Fruit fly (Drosophila melanogaster) whole organism, larva: ENCODE measurements around the gene RpS28b.

Experiments used
- noc ChIP-seq: fragments of 200-800 bp; sonication (Bioruptor generic); optimal IDR thresholded peaks from 3 replicates; lab custom pipeline; 2019; ENCODE audit warnings: missing biosample characterization, mild to moderate bottlenecking, missing genetic modification characterization, moderate library complexity

Gene RpS28b

DNA sequence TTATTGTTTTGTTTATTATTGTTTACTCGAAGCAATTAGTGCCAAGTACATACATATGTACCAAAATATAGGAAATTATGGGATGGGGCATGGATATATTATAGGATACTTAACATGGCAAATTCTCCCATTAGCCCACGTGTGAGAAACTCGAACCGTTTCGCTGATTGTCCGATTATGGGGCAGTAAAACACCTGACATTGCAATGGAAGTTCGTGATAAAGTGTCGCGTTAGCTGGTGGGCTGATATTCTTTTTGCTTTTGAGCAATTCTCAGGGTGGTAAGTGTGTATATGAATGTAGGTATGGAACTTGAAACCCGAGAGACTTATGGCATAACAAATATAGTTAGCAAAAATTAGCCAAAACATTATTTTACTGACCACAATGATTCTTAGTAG is 23.6 kb downstream of the RpS28b start:
- no peak for TF ChIP-seq noc

DNA sequence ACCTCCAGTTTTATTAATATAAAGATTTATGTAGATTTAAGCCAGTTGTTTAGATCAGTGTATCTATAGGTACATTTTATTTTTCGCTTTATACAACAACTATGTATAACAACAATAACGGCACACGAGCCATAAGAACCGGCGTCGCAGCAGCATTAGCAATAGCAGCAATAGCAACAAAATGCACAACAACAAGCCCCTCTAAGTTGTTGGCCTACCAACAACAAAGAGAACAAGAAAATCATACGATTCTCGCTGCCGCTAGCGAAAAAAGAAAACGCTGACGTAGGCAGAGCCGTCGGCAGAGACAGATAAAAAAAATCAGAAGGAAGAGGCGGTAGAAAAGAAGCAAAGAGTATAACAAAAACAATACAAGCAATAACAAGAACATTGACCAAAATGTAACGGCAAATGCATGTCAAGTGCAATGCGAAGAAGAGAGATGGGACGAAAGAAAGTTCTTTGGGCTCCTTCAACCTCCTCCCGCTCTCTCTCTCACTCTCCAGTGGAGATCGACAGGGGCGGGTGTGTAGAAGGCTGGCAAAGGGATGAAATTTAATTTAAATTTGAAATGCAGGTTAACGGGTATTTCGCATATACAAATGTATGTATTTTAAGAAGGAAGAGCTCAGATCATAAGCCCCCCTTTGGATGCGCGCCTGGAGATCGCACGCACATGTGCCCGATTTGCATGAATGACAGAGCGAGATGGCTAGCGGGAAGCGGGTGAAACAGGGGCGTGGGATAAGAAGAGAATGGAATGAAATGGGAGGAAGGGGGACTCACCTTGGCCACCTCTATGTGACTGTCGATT is 24.5 kb downstream of the RpS28b start:
- TF ChIP-seq noc: peak; percentile 99

DNA sequence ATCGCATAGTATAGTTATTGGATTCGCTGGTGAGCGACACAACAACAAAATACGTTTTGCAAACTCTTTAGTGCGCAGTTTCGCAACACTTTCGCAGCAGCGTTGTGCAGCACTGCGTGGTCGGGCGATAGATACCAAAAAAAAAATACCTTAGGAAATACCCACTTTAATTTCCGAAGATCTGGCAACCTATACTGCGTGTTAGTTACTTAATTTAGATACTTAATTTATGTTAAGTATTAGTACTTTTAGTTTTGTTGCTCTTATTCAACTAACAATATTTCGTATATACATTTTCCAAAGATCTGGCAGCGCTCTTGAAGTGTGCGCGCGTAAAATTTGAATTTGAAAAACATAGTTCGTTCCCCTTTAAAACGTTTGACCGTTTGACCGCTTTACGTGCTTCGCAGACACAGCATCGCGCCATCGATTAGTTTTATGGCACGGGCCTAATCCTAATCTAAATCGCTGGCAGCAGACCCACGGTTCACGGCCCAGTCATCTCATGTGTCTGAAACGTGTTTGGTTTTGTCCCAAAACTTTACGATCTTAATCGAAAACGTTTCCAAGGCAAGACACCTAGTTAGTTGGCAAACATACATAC is 25.6 kb downstream of the RpS28b start, which contains the start of gene LPCAT:
Gene LPCAT, minus strand, starts transcription at position 70 of the 604 bp plus-strand sequence.
- TF ChIP-seq noc: no peak

DNA sequence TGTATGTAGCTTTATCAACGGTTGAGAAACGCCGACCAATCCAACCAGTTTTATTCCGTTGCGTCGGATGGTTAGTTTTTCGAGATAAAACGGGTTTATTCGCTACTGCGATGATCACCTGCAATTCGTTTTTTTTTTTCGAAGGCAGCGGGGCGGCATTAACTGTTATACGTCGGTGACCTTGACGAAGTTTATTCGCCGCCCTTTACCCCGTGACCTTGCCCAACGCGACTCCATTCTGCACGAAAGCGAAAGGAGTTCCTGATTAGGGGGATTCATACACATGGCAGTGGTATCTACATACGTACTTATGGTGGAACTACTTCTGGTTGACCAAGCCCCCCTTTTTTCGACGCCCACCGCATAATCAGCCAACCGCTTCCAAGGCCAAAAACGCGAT is 26.1 kb downstream of the RpS28b start:
- no peak for TF ChIP-seq noc

DNA sequence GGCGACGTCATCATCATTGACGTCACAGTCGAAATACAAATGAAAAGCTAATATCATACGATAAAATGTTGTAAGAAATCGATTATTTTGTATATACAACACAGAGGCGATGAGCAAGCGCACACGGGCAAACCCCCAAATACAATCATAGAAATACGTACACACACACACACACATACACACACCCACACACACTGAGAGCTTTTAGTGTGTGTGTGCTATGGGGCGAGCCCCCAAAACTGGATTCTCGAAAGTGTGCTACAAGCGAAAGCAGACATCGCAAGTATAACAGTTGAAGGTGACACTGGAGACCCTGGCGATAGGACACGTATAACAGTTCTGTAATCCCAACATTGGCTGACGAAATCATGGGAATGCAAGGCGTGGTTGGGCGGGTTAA is 27.4 kb downstream of the RpS28b start:
- TF ChIP-seq noc: no peak

DNA sequence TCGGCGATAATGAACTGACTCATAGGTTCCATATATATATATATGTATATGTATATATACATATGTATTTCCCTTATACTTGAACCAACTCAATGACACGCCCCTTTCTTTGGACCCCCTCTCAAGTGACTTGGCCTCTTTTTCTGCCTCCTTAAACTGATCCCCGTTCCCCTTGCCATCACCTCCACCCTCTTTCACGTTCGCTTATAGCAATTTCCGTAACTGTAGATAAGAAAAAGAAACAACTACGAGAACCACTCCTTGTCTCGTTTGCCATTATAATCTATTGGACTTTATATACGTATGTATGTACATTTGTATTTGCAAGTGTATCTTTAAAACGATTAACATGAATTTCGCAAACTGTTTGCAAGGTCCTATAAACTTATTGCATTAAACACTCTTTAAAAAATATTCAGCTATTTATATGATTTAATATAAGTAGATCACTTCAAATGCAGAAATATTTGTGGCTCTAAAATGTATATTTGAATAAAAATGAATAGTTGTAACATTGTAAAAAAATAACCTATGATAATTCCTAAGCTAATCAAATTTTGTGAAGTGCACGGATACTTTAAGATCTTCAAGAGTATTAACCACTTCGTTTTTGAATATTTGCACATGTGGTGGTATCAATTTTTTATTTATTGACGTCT is 28.4 kb downstream of the RpS28b start:
- peak; percentile 93 for TF ChIP-seq noc

DNA sequence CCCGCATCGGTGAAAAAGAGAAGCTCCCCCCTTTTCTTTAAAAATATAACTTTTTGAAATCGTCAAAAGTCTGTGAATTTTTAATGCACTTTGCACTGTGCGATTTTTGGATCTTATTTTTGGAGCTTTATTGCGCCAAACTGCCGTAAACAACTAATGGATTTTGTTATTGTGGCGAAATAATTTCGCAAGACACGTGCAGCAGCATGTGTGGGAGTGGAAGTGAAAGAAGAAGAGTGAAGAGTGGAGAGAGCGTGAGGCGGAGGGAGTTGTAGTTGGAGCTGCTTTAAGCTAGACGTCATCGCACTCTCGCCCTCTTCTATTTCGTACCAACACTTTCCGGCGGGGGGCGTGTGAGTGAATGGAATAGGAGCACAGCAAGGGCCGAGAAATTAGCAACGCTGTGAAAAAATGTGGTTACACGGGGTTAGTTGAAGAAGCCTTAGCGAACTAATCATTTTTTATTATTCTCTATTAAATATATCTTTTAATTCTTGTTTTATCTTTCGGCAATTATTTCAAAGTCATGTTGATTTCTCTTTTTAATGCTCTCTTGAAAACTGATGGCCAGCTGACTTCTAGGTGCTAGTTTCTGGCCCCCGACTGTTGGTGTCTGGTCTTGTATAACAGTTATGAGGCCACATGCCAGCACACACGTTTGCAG is 29.1 kb downstream of the RpS28b start:
- peak; percentile 97 for TF ChIP-seq noc

DNA sequence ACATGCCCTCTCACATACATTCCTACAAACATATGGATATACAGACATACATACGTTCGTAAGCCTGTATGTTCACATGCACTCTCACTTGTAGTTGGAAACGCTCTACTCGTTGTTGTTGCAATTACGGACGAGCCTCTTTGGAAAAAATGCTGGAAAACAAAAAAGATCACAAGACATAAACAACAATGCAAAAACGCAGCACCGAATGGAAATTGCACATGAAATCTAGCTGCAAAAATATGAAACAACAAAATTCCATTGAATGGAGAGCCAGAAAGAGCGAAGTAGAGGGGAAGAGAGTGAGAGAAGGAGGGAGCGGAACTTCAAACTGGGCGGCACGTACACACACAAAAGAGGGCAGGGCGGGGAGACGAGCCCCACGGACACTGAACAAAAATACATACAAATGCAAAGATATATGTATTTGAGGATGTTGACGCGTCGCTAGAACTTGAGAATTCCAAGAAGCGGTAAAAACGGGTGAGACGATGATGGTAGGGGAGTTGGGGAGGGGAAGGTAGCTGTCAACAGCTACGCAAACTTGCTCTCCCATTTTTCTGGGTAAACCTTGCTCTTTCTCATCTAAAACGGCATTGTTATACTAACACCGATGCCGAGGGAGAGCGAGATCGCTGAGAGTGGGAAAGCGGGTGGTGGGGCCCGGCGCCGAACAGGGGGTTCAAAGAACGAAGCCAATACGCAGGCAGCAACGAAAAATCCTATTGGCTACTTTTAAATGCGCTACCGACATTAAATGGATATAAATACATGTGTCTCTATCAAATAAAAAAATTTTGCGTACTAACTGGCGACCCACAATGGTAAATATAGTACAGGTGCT is 29.9 kb downstream of the RpS28b start:
- no peak for TF ChIP-seq noc

DNA sequence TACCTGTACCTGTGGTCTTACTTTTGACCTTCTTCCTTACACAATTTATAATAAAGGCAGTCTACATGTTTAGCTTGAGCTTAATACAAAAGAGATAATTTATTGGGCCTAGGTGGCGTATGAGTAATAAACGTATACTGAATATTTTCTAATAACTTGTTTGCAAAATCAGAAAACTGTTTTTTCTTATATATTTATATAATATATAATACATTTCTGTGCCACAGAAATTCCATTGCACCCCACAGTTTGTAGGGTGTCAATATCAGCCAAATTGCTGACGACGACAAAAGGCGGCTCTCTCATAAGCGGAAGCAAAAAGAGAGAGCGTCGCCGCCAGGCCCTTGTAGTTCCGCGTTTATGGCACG is 30.5 kb downstream of the RpS28b start:
- TF ChIP-seq noc: no peak

DNA sequence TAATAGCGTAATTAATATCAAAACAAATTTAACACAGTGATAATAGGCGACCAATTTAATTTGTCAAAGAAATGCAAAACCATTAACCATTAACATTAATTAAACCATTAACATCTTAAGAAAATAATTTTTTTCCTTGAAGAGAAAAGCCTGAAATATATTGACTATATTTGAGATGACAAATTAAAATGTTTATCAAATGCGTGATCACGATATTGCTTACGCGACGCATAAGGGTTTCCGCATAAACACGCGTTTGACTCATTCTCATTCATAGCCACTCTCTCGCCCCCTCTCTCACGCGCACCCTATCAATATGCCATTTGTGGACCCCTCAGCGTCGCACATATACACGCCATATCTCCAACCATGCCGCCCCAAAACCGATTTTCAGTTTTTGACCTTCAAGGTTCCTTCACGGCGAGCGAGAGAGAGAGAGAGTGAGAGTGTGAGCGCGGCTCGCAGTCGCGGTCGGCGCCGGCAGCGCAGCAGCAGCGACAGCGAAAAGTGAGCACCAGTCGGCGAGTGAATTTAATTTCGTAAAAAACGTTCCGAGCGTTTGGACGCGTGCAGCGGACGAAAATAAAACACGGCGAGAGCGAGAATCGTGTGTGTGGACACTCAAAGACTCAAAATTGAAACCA is 31.1 kb downstream of the RpS28b start, which contains the start of gene Hex-A:
Gene Hex-A, plus strand, starts transcription at position 317 of the 644 bp plus-strand sequence.
- peak; percentile 99 for TF ChIP-seq noc

DNA sequence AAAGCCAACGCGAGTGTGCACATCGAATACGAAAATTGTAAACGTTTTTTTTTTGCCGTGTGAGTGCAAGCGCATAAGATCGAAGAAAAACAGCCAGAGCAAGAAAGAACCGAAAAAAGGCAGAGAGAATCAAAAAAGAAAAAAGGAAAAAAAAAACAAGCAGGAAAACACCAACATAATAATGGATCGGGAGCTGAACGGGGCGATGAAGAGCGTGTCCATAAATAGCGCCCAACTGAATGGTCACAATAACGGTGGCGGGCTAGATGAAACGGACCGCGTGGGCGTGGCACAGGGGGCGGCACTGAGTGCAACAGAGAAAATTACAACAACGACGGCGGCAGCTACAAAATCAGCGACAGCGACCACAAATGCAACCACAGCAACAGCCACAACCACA is 31.6 kb downstream of the RpS28b start:
- no peak for TF ChIP-seq noc

DNA sequence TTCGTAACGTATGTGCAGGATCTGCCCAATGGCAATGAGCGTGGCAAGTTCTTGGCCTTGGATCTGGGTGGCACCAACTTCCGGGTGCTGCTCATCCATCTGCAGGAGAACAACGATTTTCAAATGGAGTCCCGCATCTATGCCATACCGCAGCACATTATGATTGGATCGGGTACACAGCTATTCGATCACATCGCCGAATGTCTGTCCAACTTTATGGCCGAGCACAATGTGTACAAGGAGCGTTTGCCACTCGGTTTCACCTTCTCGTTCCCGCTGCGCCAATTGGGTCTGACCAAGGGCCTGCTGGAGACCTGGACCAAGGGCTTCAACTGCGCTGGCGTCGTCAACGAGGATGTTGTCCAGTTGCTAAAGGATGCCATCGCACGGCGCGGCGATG is 32.2 kb downstream of the RpS28b start:
- TF ChIP-seq noc: no peak

DNA sequence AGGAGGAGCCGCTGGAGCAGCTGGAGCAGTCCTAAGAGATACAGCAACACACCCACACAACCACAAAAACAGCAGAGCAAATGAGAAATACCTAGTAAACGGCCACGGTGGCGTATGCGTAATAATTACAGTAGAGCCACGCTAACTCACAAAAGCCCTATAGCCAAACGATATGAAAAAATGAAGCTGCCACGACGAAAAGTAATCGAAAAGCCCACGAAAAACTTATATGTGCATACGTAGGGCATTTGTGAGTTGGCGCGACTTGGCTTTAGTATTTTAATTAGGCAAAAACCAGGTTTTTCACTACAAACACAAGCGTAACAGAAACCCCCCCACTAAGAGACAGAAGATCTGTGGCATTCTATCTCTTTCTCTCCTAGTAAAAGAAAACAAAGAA is 33.5 kb downstream of the RpS28b start:
- no peak for TF ChIP-seq noc

DNA sequence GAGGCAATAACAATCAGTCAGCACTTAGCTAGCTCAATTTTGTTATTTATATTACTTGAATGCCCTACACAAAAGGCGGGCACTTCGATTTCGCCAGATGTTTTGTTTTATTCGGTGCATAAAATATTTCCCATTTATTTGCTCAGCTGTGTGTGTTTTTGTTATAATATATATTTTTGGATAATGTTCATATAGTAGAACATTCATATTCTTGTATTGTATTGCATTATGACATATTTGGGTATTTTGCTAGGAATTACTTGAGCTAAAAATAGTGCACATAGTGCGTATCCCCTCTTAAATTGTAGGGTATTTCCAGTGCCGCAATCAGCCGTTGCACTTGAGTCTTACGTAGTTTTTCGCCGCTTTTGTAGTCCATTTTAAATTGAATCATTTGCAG is 35.5 kb downstream of the RpS28b start:
- TF ChIP-seq noc: peak; percentile 79

DNA sequence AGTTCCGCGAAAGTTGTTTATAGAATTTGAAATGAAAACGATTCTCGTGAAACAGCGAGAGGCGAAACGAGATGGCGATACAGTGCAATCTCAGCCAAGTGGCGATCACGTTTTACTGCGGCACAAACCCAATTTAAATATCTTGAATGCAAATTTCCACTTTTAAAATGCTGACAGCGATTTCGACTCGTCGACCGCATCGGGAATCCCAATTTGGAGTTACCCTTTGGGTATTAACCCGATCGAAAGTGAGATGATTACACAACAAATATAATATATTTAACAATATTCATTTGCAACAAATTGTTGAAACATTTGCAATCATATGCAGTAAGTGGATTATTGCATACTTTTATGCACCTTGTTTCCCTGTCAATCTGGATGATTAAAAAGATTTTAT is 36.2 kb downstream of the RpS28b start:
- no peak for TF ChIP-seq noc

DNA sequence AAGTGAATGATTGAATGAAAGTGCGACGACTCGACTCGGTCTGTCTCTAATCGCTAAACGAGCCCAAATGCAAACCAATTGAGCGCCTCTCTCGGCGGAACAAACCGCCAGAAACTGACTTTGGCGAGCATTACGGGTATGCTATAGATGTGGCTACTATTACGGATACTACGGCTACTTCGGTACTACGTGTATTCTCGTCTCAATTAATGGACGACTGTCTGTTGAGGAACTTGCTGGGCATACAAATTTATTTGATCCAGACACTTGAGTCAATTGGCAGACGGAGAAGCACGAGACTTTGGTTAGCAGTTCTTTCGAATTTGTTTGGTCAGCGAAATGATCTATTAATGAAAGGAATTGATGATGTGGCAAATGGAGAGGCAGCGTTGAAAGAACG is 40.0 kb downstream of the RpS28b start:
- no peak for TF ChIP-seq noc
